Worm (Caenorhabditis elegans): ENCODE measurements around the gene ttr-39.

Gene ttr-39

DNA sequence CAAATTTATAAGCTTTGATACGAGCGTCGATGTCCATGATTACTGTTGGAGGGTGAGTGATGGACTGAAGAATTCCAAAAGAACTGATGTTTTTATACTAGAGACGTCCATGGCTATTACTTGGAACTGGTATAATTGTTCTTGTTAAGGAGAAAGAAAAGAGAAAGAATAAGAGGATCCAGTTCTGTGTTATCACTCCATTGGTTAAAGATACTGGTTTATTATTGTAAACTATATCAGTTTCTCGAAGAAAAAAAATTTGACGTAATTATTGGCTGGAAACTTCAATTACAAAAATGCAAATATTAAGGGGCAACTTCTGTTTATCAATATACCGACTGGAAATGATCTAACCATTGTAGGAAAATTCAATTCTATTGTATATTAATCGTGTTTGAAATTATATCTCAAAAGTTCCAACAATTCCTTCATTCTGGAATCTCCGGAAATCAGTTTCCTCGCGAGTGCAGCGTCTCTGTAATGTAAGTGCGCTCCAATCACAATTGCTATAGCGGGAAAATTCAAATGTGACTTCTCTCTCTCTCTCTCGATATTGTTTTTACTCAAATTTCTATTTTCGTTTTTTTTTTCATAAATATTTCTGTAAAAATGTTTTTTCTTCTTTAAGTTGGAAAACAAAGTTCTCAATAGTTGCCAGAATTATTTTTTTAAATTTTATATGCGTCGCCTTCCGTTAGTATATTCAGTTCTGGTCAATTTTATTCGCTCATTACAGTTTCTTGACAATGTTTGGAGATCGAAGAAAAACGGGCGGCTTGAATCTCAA, 4.1 kb downstream of the ttr-39 start, which contains the start of the genes col-2 and ndc-80 (continued):
- TF ChIP-seq ceh-82 (tag; optimal IDR thresholded peaks at IDR 0.05): peak in 2 of 3 experiments; percentile 36 to 80
- no peak for TF ChIP-seq zag-1 (tag; optimal IDR thresholded peaks at IDR 0.05)
- peak; percentile 82 for TF ChIP-seq mep-1 (tag; optimal IDR thresholded peaks at IDR 0.05)
- TF ChIP-seq dpl-1 (GFP tag; optimal IDR thresholded peaks at IDR 0.05): peak; percentile 88 to 92 (median 89)
- TF ChIP-seq zip-4 (GFP tag; optimal IDR thresholded peaks at IDR 0.05): no peak
- TF ChIP-seq ces-1 (GFP tag; optimal IDR thresholded peaks at IDR 0.05): no peak
- TF ChIP-seq vab-15 (tag; optimal IDR thresholded peaks at IDR 0.05): peak; percentile 92
- no peak for TF ChIP-seq sup-37 (GFP tag; optimal IDR thresholded peaks at IDR 0.05)
- peak; percentile 88 for TF ChIP-seq rnt-1 (tag; optimal IDR thresholded peaks at IDR 0.05)
- TF ChIP-seq fkh-10 (GFP tag; optimal IDR thresholded peaks at IDR 0.05): no peak
- peak; percentile 49 for TF ChIP-seq fkh-8 (tag; optimal IDR thresholded peaks at IDR 0.05)
- TF ChIP-seq dsc-1 (tag; optimal IDR thresholded peaks at IDR 0.05): peak; percentile 28
- TF ChIP-seq elt-2 (tag; optimal IDR thresholded peaks at IDR 0.05): no peak
- TF ChIP-seq skn-1 (tag; optimal IDR thresholded peaks at IDR 0.05): peak; percentile 70
- TF ChIP-seq fos-1 (tag; optimal IDR thresholded peaks at IDR 0.05): peak; percentile 67
- no peak for TF ChIP-seq nhr-47 (tag; optimal IDR thresholded peaks at IDR 0.05)
- TF ChIP-seq aly-2 (tag; optimal IDR thresholded peaks at IDR 0.05): no peak
- no peak for TF ChIP-seq ztf-4 (tag; optimal IDR thresholded peaks at IDR 0.05)
- TF ChIP-seq lir-3 (tag; optimal IDR thresholded peaks at IDR 0.05; ENCODE audit: poor library complexity): peak; percentile 77
- no peak for TF ChIP-seq ama-1 (optimal IDR thresholded peaks at IDR 0.05)
- peak; percentile 51 for TF ChIP-seq nhr-237 (tag; optimal IDR thresholded peaks at IDR 0.05)
- peak; percentile 73 for TF ChIP-seq nhr-77 (tag; optimal IDR thresholded peaks at IDR 0.05)
- TF ChIP-seq nhr-71 (tag; optimal IDR thresholded peaks at IDR 0.05): peak; percentile 83
- peak; percentile 91 to 94 for TF ChIP-seq efl-1 (optimal IDR thresholded peaks at IDR 0.05)
- TF ChIP-seq efl-1 (GFP tag; optimal IDR thresholded peaks at IDR 0.05 in 1 of 2): peak; percentile 88 to 99
- no peak for TF ChIP-seq lin-39 (tag; optimal IDR thresholded peaks at IDR 0.05)
- TF ChIP-seq F16B12.6 (tag; optimal IDR thresholded peaks at IDR 0.05): peak; percentile 58
- no peak for TF ChIP-seq irx-1 (tag; optimal IDR thresholded peaks at IDR 0.05)
- TF ChIP-seq ets-5 (GFP tag; IDR thresholded peaks at IDR 0.05): no peak
- TF ChIP-seq hlh-4 (tag; optimal IDR thresholded peaks at IDR 0.05): no peak
- no peak for TF ChIP-seq nhr-28 (tag; optimal IDR thresholded peaks at IDR 0.05)
- no peak for TF ChIP-seq C04F5.9 (tag; optimal IDR thresholded peaks at IDR 0.05)
- no peak for TF ChIP-seq ceh-63 (GFP tag; optimal IDR thresholded peaks at IDR 0.05)
- TF ChIP-seq hpl-2 (GFP tag; optimal IDR thresholded peaks at IDR 0.05): no peak

DNA sequence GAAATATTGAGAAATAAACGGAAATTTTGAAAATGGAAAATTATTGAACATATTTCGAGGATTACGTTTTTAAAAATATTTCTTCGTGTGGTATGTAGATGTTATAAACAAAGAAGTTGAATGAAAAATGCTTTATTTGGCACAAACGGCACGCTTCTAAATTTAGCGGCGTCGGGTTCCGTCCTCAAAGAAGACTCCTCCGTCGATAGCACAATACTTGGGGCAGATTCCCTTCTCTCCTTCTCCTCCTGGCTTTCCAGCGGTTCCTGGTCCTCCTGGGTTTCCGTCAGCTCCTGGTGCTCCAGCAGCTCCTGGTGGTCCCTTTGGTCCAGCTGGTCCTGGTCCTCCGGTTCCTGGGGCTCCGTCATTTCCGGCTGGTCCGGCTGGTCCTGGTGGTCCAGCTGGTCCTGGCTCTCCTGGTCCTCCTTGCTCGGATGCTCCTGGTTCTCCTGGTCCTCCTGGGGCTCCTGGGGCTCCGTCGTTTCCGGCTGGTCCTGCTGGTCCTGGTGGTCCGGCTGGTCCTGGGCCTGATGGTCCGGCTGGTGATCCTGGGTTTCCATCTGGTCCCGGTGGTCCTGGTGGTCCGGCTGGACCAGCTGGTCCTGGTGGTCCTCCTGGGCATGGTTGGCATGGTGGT, 5.2 kb downstream of the ttr-39 start, which contains the start of gene W01B6.8:
Gene W01B6.8, minus strand, starts transcription at position 51 of the 637 bp plus-strand sequence.
- TF ChIP-seq blmp-1 (tag; optimal IDR thresholded peaks at IDR 0.05) (no peak), ceh-8 (GFP tag; optimal IDR thresholded peaks at IDR 0.05) (peak; percentile 83), efl-1 (optimal IDR thresholded peaks at IDR 0.05) (no peak), efl-1 (GFP tag; optimal IDR thresholded peaks at IDR 0.05 in 1 of 2) (peak in 1 of 2 experiments; percentile 81)

DNA sequence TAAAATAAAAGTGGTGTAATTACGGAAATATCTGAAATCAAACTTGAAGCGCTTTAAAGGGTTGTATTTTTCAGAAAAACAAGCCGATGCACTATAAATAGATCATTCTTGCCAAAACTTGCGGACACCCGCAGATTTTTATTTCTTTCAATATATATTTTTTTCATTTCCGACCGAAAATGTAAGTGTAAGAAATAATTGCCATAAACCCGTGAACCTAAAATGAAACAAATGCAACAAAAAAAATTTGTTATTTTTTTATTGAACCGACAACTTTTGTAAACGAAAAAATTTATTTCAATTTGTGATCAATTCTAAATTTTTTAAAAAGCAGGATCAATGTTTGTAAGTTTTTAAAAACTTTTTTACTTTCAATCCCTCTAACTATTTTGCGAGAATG, 8.9 kb downstream of the ttr-39 start, which contains the start of gene W01B6.6:
Gene W01B6.6, plus strand, starts transcription at position 301 of the 400 bp plus-strand sequence.
- no peak for TF ChIP-seq fkh-4 (tag; optimal IDR thresholded peaks at IDR 0.05; ENCODE audit: borderline replicate concordance)
- no peak for TF ChIP-seq ama-1 (optimal IDR thresholded peaks at IDR 0.05)
- no peak for TF ChIP-seq nhr-19 (GFP tag; conservative IDR thresholded peaks at IDR 0.05)
- no peak for TF ChIP-seq Y116A8C.19 (tag; optimal IDR thresholded peaks at IDR 0.05; ENCODE audit: borderline replicate concordance)
- no peak for TF ChIP-seq egl-13 (tag; optimal IDR thresholded peaks at IDR 0.05)
- TF ChIP-seq efl-1 (optimal IDR thresholded peaks at IDR 0.05): no peak
- no peak for TF ChIP-seq efl-1 (GFP tag; optimal IDR thresholded peaks at IDR 0.05 in 1 of 2)
- TF ChIP-seq hlh-17 (GFP tag; optimal IDR thresholded peaks at IDR 0.05; ENCODE audit: borderline replicate concordance): no peak
- TF ChIP-seq ceh-88 (GFP tag; IDR thresholded peaks at IDR 0.05): no peak
